Fruit fly (Drosophila melanogaster): ENCODE data around the gene Tbc1d8-9.
A peak's percentile ranks its signal among the peaks of the same experiment; 100 is the strongest.

The Tbc1d8-9 gene

dm6 chr3L:21382158-21382610 is 38.7 kb upstream of the Tbc1d8-9 start, which contains the start of gene rgn (continued):
- TF ChIP-seq CG1792 (GFP tag; optimal IDR thresholded peaks at IDR 0.05), result peak; percentile 18
- TF ChIP-seq Vsx1 (GFP tag; optimal IDR thresholded peaks at IDR 0.05), result no peak
- TF ChIP-seq chinmo (GFP tag; IDR thresholded peaks at IDR 0.05; ENCODE audit: partially characterized antibody), result peak; percentile 87
- peak; percentile 70 for TF ChIP-seq CG14014 (GFP tag; IDR thresholded peaks at IDR 0.05)
- TF ChIP-seq CG16863 (GFP tag; optimal IDR thresholded peaks at IDR 0.05), result peak; percentile 6
- TF ChIP-seq lbe (GFP tag; optimal IDR thresholded peaks at IDR 0.05), result no peak
- no peak for TF ChIP-seq CG4360 (GFP tag; IDR thresholded peaks at IDR 0.05)
- peak; percentile 87 for TF ChIP-seq CG3163 (GFP tag; optimal IDR thresholded peaks at IDR 0.05)
- TF ChIP-seq CG2889 (GFP tag; IDR thresholded peaks at IDR 0.05), result peak; percentile 63; the same call in 2 of the 3 replicates
- peak; percentile 23 for TF ChIP-seq CG10274 (GFP tag; optimal IDR thresholded peaks at IDR 0.05)
- TF ChIP-seq psq (GFP tag; optimal IDR thresholded peaks at IDR 0.05), result peak; percentile 28
- peak; percentile 70; the same call in 1 of the 2 replicates for TF ChIP-seq CG11696 (GFP tag; IDR thresholded peaks at IDR 0.05)
- TF ChIP-seq Oaz (GFP tag; IDR thresholded peaks at IDR 0.05), result peak; percentile 33; the same call in 1 of the 2 replicates
- no peak for TF ChIP-seq Spps (tag; optimal IDR thresholded peaks at IDR 0.05)
- 0 out of 2 replicates have a peak, but pooled peaks have one; percentile 45 for TF ChIP-seq ham (GFP tag; IDR thresholded peaks at IDR 0.05)
- no peak for TF ChIP-seq CG17612 (GFP tag; IDR thresholded peaks at IDR 0.05)
- peak; percentile 49 for TF ChIP-seq kay (GFP tag; optimal IDR thresholded peaks at IDR 0.05)
- TF ChIP-seq scrt (GFP tag; optimal IDR thresholded peaks at IDR 0.05), result peak; percentile 78
- peak; percentile 46; the same call in 1 of the 3 replicates for TF ChIP-seq CG2199 (GFP tag; IDR thresholded peaks at IDR 0.05)
- peak; percentile 86 for TF ChIP-seq PHDP (tag; optimal IDR thresholded peaks at IDR 0.05)
- peak; percentile 62; the same call in 1 of the 2 replicates for TF ChIP-seq Bgb (GFP tag; IDR thresholded peaks at IDR 0.05; ENCODE audit: partially characterized antibody)
- no peak for TF ChIP-seq CG30020 (tag; optimal IDR thresholded peaks at IDR 0.05)
- TF ChIP-seq CG10543 (GFP tag; optimal IDR thresholded peaks at IDR 0.05), result peak; percentile 45
- peak; percentile 66 for TF ChIP-seq Xrp1 (GFP tag; IDR thresholded peaks at IDR 0.05)
- TF ChIP-seq MBD-R2 (GFP tag; IDR thresholded peaks at IDR 0.05), result peak; percentile 54; the same call in 1 of the 2 replicates
- TF ChIP-seq gcm (GFP tag; optimal IDR thresholded peaks at IDR 0.05), result peak; percentile 44
- TF ChIP-seq yki (optimal IDR thresholded peaks at IDR 0.05), result no peak
- TF ChIP-seq CG9817 (tag; optimal IDR thresholded peaks at IDR 0.05), result peak; percentile 73
- TF ChIP-seq ase (GFP tag; IDR thresholded peaks at IDR 0.05), result peak; percentile 60; the same call in 2 of the 3 replicates
- no peak for TF ChIP-seq CG12744 (GFP tag; optimal IDR thresholded peaks at IDR 0.05)
- peak; percentile 43 for TF ChIP-seq CG8388 (GFP tag; optimal IDR thresholded peaks at IDR 0.05)
- TF ChIP-seq CG15269 (tag; optimal IDR thresholded peaks at IDR 0.05), result peak; percentile 84
- no peak for TF ChIP-seq kni (GFP tag; optimal IDR thresholded peaks at IDR 0.05)
- peak; percentile 67 for TF ChIP-seq CG32772 (GFP tag; IDR thresholded peaks at IDR 0.05)
- TF ChIP-seq prd (optimal IDR thresholded peaks at IDR 0.05), result no peak
- TF ChIP-seq prd (GFP tag; IDR thresholded peaks at IDR 0.05), result peak; percentile 70
- TF ChIP-seq fd102C (GFP tag; optimal IDR thresholded peaks at IDR 0.05), result no peak
- peak; percentile 67 for TF ChIP-seq CG12769 (tag; optimal IDR thresholded peaks at IDR 0.05)
- TF ChIP-seq tin (GFP tag; optimal IDR thresholded peaks at IDR 0.05), result peak; percentile 65
- peak; percentile 53 for TF ChIP-seq CG12071 (GFP tag; optimal IDR thresholded peaks at IDR 0.05)
- TF ChIP-seq Camta (GFP tag; optimal IDR thresholded peaks at IDR 0.05), result peak; percentile 49
- no peak for TF ChIP-seq br (optimal IDR thresholded peaks at IDR 0.05)
- TF ChIP-seq YL-1 (GFP tag; optimal IDR thresholded peaks at IDR 0.05), result no peak
- peak; percentile 63; the same call in 2 of the 3 replicates for TF ChIP-seq C15 (GFP tag; IDR thresholded peaks at IDR 0.05)
- TF ChIP-seq Mad (GFP tag; optimal IDR thresholded peaks at IDR 0.05), result no peak
- TF ChIP-seq vvl (GFP tag; IDR thresholded peaks at IDR 0.05), result peak; percentile 77
- peak; percentile 85 for TF ChIP-seq CG18619 (GFP tag; optimal IDR thresholded peaks at IDR 0.05)
- TF ChIP-seq tgo (GFP tag; IDR thresholded peaks at IDR 0.05), result peak; percentile 82
- peak; percentile 68 for TF ChIP-seq Rx (GFP tag; IDR thresholded peaks at IDR 0.05)
- peak; percentile 48 for TF ChIP-seq shn (GFP tag; optimal IDR thresholded peaks at IDR 0.05)
- no peak for TF ChIP-seq Dll (GFP tag; IDR thresholded peaks at IDR 0.05; ENCODE audit: partially characterized antibody)
- TF ChIP-seq CG9932 (GFP tag; IDR thresholded peaks at IDR 0.05), result peak; percentile 77
